Worm (Caenorhabditis elegans): ENCODE data around the gene mec-3.

Gene mec-3

DNA sequence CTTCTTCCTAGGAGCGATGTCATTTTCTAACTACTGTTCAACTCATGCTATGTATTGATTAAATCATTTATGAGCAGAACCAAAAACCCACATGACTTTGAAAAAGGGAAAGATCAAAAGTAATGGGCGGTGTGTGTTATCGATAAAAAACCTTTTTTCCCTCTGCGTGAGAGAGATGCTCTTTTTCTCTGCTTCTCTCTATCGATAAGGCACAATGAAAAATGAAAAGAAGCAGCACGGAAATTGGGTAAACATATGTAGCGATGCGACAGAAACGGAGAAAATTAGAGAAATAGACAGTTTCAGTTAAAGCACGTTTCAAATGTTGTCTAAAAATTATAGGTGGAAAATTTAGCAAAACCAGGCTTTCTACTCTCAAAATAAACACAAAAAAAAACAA, 40.7 kb upstream of the mec-3 start (continued):
- TF ChIP-seq nhr-111 (GFP tag; optimal IDR thresholded peaks at IDR 0.05), result no peak
- TF ChIP-seq rbr-2 (tag; optimal IDR thresholded peaks at IDR 0.05), result no peak
- TF ChIP-seq R02D3.7 (tag; optimal IDR thresholded peaks at IDR 0.05), result no peak
- no peak for TF ChIP-seq skn-1 (tag; optimal IDR thresholded peaks at IDR 0.05)
- peak; percentile 32 for TF ChIP-seq zip-2 (tag; optimal IDR thresholded peaks at IDR 0.05)
- no peak for TF ChIP-seq dmd-8 (GFP tag; IDR thresholded peaks at IDR 0.05)
- no peak for TF ChIP-seq arid-1 (GFP tag; conservative IDR thresholded peaks at IDR 0.05)
- TF ChIP-seq daf-19 (GFP tag; conservative IDR thresholded peaks at IDR 0.05), result no peak
- TF ChIP-seq ama-1 (optimal IDR thresholded peaks at IDR 0.05), result peak; percentile 65
- TF ChIP-seq madf-9 (GFP tag; conservative IDR thresholded peaks at IDR 0.05), result no peak
- peak; percentile 23 for TF ChIP-seq T20F7.1 (GFP tag; optimal IDR thresholded peaks at IDR 0.05)
- no peak for TF ChIP-seq F49E8.2 (tag; optimal IDR thresholded peaks at IDR 0.05; ENCODE audit: borderline replicate concordance)
- TF ChIP-seq fkh-10 (GFP tag; optimal IDR thresholded peaks at IDR 0.05), result no peak
- peak; percentile 84 for TF ChIP-seq dmd-6 (GFP tag; IDR thresholded peaks at IDR 0.05)
- peak; percentile 86 for TF ChIP-seq nhr-77 (tag; optimal IDR thresholded peaks at IDR 0.05)
- TF ChIP-seq lin-38 (GFP tag; IDR thresholded peaks at IDR 0.05), result peak; percentile 26; the same call in 1 of the 2 replicates
- no peak for TF ChIP-seq cey-2 (tag; optimal IDR thresholded peaks at IDR 0.05; ENCODE audit: borderline replicate concordance, insufficient read depth)
- 0 out of 2 replicates have a peak, but pooled peaks have one; percentile 57 for TF ChIP-seq tra-1 (GFP tag; IDR thresholded peaks at IDR 0.05)
- TF ChIP-seq sdz-12 (GFP tag; optimal IDR thresholded peaks at IDR 0.05), result no peak
- no peak for TF ChIP-seq ceh-28 (tag; optimal IDR thresholded peaks at IDR 0.05)
- TF ChIP-seq hlh-11 (tag; optimal IDR thresholded peaks at IDR 0.05), result peak; percentile 96
- peak; percentile 90 for TF ChIP-seq nhr-28 (tag; optimal IDR thresholded peaks at IDR 0.05)
- TF ChIP-seq lin-29 (GFP tag; IDR thresholded peaks at IDR 0.05), result no peak
- TF ChIP-seq lsy-2 (tag; optimal IDR thresholded peaks at IDR 0.05), result peak in 1 of 2 experiments; percentile 63
- peak; percentile 87 for TF ChIP-seq hlh-30 (tag; optimal IDR thresholded peaks at IDR 0.05; ENCODE audit: insufficient read depth)
- peak; percentile 47 for TF ChIP-seq mep-1 (tag; optimal IDR thresholded peaks at IDR 0.05)
- peak in 1 of 2 experiments; percentile 60 for TF ChIP-seq mdl-1 (tag; optimal IDR thresholded peaks at IDR 0.05)
- TF ChIP-seq nhr-42 (GFP tag; IDR thresholded peaks at IDR 0.05), result 0 out of 2 replicates have a peak, but pooled peaks have one; percentile 26
- peak; percentile 30; the same call in 1 of the 2 replicates for TF ChIP-seq hmg-1.1 (GFP tag; IDR thresholded peaks at IDR 0.05)

ce11 chrIV:10501550-10502240, 40.0 kb upstream of the mec-3 start, which contains the start of gene tax-6:
Gene tax-6 (minus strand): TSS chrIV:10501600.
- TF ChIP-seq ceh-62 (tag; optimal IDR thresholded peaks at IDR 0.05), result no peak
- TF ChIP-seq aha-1 (tag), result peak; percentile 91

ce11 chrIV:10500481-10500880, 38.8 kb upstream of the mec-3 start:
- TF ChIP-seq snpc-1.2 (GFP tag; IDR thresholded peaks at IDR 0.05) (no peak), nhr-76 (tag; optimal IDR thresholded peaks at IDR 0.05) (no peak), ceh-82 (tag; optimal IDR thresholded peaks at IDR 0.05) (no peak), nhr-111 (GFP tag; optimal IDR thresholded peaks at IDR 0.05) (no peak), daf-19 (GFP tag; conservative IDR thresholded peaks at IDR 0.05) (no peak), mdt-29 (GFP tag; IDR thresholded peaks at IDR 0.05) (no peak), nhr-6 (tag; optimal IDR thresholded peaks at IDR 0.05) (no peak), lin-39 (tag; optimal IDR thresholded peaks at IDR 0.05) (no peak)
